Worm (Caenorhabditis elegans) whole organism, L2 larva: ENCODE data around the gene ctns-1.

ENCODE experiments used
- C34F6.9 ChIP-seq: fragments of 150-350 bp; optimal IDR thresholded peaks from 2 replicates; lab custom pipeline; 2014; ENCODE audit warnings: missing biosample characterization, missing genetic modification characterization
- F13H6.1 ChIP-seq: sonication (generic microtip); optimal IDR thresholded peaks from 2 replicates; lab custom pipeline; 2016; ENCODE audit warnings: missing genetic modification characterization, missing compliant biosample characterization
- R02D3.7 ChIP-seq: fragments of 150-350 bp; optimal IDR thresholded peaks from 2 replicates; lab custom pipeline; 2014; ENCODE audit warnings: missing biosample characterization, missing genetic modification characterization
- Y55F3AM.14 ChIP-seq: fragments of 200-800 bp; sonication (Bioruptor generic); optimal IDR thresholded peaks from 2 replicates; lab custom pipeline; 2018; ENCODE audit warnings: mild to moderate bottlenecking, missing genetic modification characterization, missing compliant biosample characterization
- ZK546.5 ChIP-seq: sonication (generic microtip); optimal IDR thresholded peaks from 2 replicates; lab custom pipeline; 2017; ENCODE audit warnings: missing biosample characterization, missing genetic modification characterization
- alr-1 ChIP-seq: fragments of 150-350 bp; optimal IDR thresholded peaks from 2 replicates; lab custom pipeline; 2014; ENCODE audit warnings: missing biosample characterization, missing genetic modification characterization
- aly-2 ChIP-seq: fragments of 150-350 bp; optimal IDR thresholded peaks from 2 replicates; lab custom pipeline; 2014; ENCODE audit warnings: missing biosample characterization, missing genetic modification characterization
- ama-1 ChIP-seq: fragments of 150-350 bp; optimal IDR thresholded peaks from 2 replicates; lab custom pipeline; 2018; ENCODE audit warnings: inconsistent platforms
- blmp-1 ChIP-seq: sonication (generic microtip); optimal IDR thresholded peaks from 2 replicates; lab custom pipeline; 2017; ENCODE audit warnings: missing genetic modification characterization, mild to moderate bottlenecking, missing compliant biosample characterization, antibody characterized with exemption, moderate library complexity; ENCODE audit not compliant: insufficient read depth
- ceh-16 ChIP-seq: fragments of 150-350 bp; optimal IDR thresholded peaks from 2 replicates; lab custom pipeline; 2014; ENCODE audit warnings: missing biosample characterization, missing genetic modification characterization
- ceh-82 ChIP-seq: fragments of 150-350 bp; optimal IDR thresholded peaks from 2 replicates; lab custom pipeline; 2014; ENCODE audit warnings: missing biosample characterization, missing genetic modification characterization
- crh-2 ChIP-seq: sonication (generic microtip); optimal IDR thresholded peaks from 2 replicates; lab custom pipeline; 2017; ENCODE audit warnings: missing biosample characterization, missing genetic modification characterization
- dmd-4 ChIP-seq: sonication (generic microtip); optimal IDR thresholded peaks from 2 replicates; lab custom pipeline; 2017; ENCODE audit warnings: missing biosample characterization, missing genetic modification characterization
- egl-27 ChIP-seq: sonication (generic microtip); optimal IDR thresholded peaks from 3 replicates; lab custom pipeline; 2017; ENCODE audit warnings: missing biosample characterization, missing genetic modification reagents, missing genetic modification characterization
- elt-1 ChIP-seq: fragments of 150-350 bp; optimal IDR thresholded peaks from 2 replicates; lab custom pipeline; 2014; ENCODE audit warnings: missing biosample characterization, missing genetic modification characterization
- elt-3 ChIP-seq: sonication (generic microtip); optimal IDR thresholded peaks from 2 replicates; lab custom pipeline; 2017; ENCODE audit warnings: missing biosample characterization, missing genetic modification characterization
- fos-1 ChIP-seq: fragments of 150-350 bp; optimal IDR thresholded peaks from 2 replicates; lab custom pipeline; 2014; ENCODE audit warnings: missing biosample characterization, missing genetic modification characterization
- gmeb-1 ChIP-seq: fragments of 150-350 bp; optimal IDR thresholded peaks from 2 replicates; lab custom pipeline; 2014; ENCODE audit warnings: missing biosample characterization, missing genetic modification characterization
- lin-11 ChIP-seq: fragments of 150-350 bp; sonication (generic microtip); optimal IDR thresholded peaks from 2 replicates; lab custom pipeline; 2014; ENCODE audit warnings: missing biosample characterization, missing genetic modification characterization, inconsistent platforms, mixed read lengths
- lin-13 ChIP-seq: fragments of 150-350 bp; optimal IDR thresholded peaks from 2 replicates; lab custom pipeline; 2014; ENCODE audit warnings: missing biosample characterization, missing genetic modification reagents, missing genetic modification characterization
- lin-39 ChIP-seq: fragments of 150-350 bp; optimal IDR thresholded peaks from 2 replicates; lab custom pipeline; 2014; ENCODE audit warnings: missing biosample characterization, missing genetic modification reagents, missing genetic modification characterization
- lsy-2 ChIP-seq, 2 experiments: fragments of 150-350 bp in 1 of 2; sonication (generic microtip) in 1 of 2; optimal IDR thresholded peaks; 2 replicates each; lab custom pipeline; 2014 to 2017; ENCODE audit warnings: missing biosample characterization in 2 of 2, missing genetic modification characterization in 2 of 2
- mab-5 ChIP-seq: fragments of 150-350 bp; optimal IDR thresholded peaks from 2 replicates; lab custom pipeline; 2014; ENCODE audit warnings: missing biosample characterization, missing genetic modification characterization
- mbf-1 ChIP-seq: sonication (generic microtip); optimal IDR thresholded peaks from 2 replicates; lab custom pipeline; 2017; ENCODE audit warnings: missing biosample characterization, missing genetic modification characterization
- mdl-1 ChIP-seq, 2 experiments: fragments of 150-350 bp in 1 of 2; sonication (generic microtip) in 1 of 2; optimal IDR thresholded peaks; 2 replicates each; lab custom pipeline; 2017; ENCODE audit warnings: missing biosample characterization in 2 of 2, missing genetic modification characterization in 2 of 2
- nhr-10 ChIP-seq: sonication (generic microtip); optimal IDR thresholded peaks from 2 replicates; lab custom pipeline; 2017; ENCODE audit warnings: missing biosample characterization, missing genetic modification characterization
- nhr-129 ChIP-seq: fragments of 150-350 bp; optimal IDR thresholded peaks from 2 replicates; lab custom pipeline; 2014; ENCODE audit warnings: missing biosample characterization, missing genetic modification characterization
- nhr-21 ChIP-seq: fragments of 150-350 bp; optimal IDR thresholded peaks from 2 replicates; lab custom pipeline; 2014; ENCODE audit warnings: missing biosample characterization, missing genetic modification characterization
- nhr-23 ChIP-seq: fragments of 150-350 bp; optimal IDR thresholded peaks from 2 replicates; lab custom pipeline; 2014; ENCODE audit warnings: missing biosample characterization, missing genetic modification reagents, missing genetic modification characterization
- nhr-237 ChIP-seq: fragments of 150-350 bp; optimal IDR thresholded peaks from 2 replicates; lab custom pipeline; 2014; ENCODE audit warnings: missing biosample characterization, missing genetic modification characterization
- nhr-25 ChIP-seq: fragments of 150-350 bp; sonication (generic microtip); optimal IDR thresholded peaks from 3 replicates; lab custom pipeline; 2014; ENCODE audit warnings: missing biosample characterization, missing genetic modification characterization
- nhr-77 ChIP-seq: fragments of 150-350 bp; optimal IDR thresholded peaks from 2 replicates; lab custom pipeline; 2014; ENCODE audit warnings: missing biosample characterization, missing genetic modification characterization
- peb-1 ChIP-seq: fragments of 150-350 bp; optimal IDR thresholded peaks from 2 replicates; lab custom pipeline; 2014; ENCODE audit warnings: missing biosample characterization, missing genetic modification characterization
- sem-4 ChIP-seq: fragments of 150-350 bp; optimal IDR thresholded peaks from 2 replicates; lab custom pipeline; 2014; ENCODE audit warnings: missing biosample characterization, missing genetic modification reagents, missing genetic modification characterization
- sma-3 ChIP-seq: sonication (generic microtip); optimal IDR thresholded peaks from 2 replicates; lab custom pipeline; 2016; ENCODE audit warnings: missing genetic modification reagents, missing genetic modification characterization, missing compliant biosample characterization
- sma-9 ChIP-seq, 2 experiments: fragments of 150-350 bp in 1 of 2; sonication (generic microtip) in 1 of 2; optimal IDR thresholded peaks; 2 replicates each; lab custom pipeline; 2014 to 2016; ENCODE audit warnings: missing genetic modification characterization in 2 of 2, mild to moderate bottlenecking in 1 of 2, missing biosample characterization in 1 of 2, missing compliant biosample characterization in 1 of 2, missing genetic modification reagents in 1 of 2, moderate library complexity in 1 of 2
- snpc-4 ChIP-seq: fragments of 150-350 bp; optimal IDR thresholded peaks from 2 replicates; lab custom pipeline; 2014; ENCODE audit warnings: missing biosample characterization, missing genetic modification characterization
- unc-39 ChIP-seq: fragments of 150-350 bp; optimal IDR thresholded peaks from 2 replicates; lab custom pipeline; 2014; ENCODE audit warnings: missing biosample characterization, missing genetic modification characterization
- unc-55 ChIP-seq: fragments of 150-350 bp; sonication (generic microtip); optimal IDR thresholded peaks from 3 replicates; lab custom pipeline; 2014; ENCODE audit warnings: missing biosample characterization, missing genetic modification reagents, missing genetic modification characterization
- unc-62 ChIP-seq: fragments of 150-350 bp; optimal IDR thresholded peaks from 2 replicates; lab custom pipeline; 2014; ENCODE audit warnings: missing biosample characterization, missing genetic modification reagents, missing genetic modification characterization
- zag-1 ChIP-seq: fragments of 150-350 bp; optimal IDR thresholded peaks from 2 replicates; lab custom pipeline; 2014; ENCODE audit warnings: missing biosample characterization, missing genetic modification characterization
- ztf-11 ChIP-seq: sonication (generic microtip); optimal IDR thresholded peaks from 2 replicates; lab custom pipeline; 2017; ENCODE audit warnings: missing biosample characterization, missing genetic modification characterization
- ztf-4 ChIP-seq: fragments of 150-350 bp; optimal IDR thresholded peaks from 2 replicates; lab custom pipeline; 2014; ENCODE audit warnings: missing biosample characterization, missing genetic modification characterization

The ctns-1 gene

ce11 chrII:8127794-8128193 lies 8.9 kb downstream of the ctns-1 start:
- TF ChIP-seq dmd-4 (tag; lab: Kevin White, UChicago), result no peak
- TF ChIP-seq nhr-10 (tag; lab: Kevin White, UChicago), result no peak
- TF ChIP-seq fos-1 (tag; lab: Kevin White, UChicago), result no peak
- no peak for TF ChIP-seq ZK546.5 (tag; lab: Kevin White, UChicago)
- no peak for TF ChIP-seq nhr-77 (tag; lab: Kevin White, UChicago)
- TF ChIP-seq F13H6.1 (tag; lab: Kevin White, UChicago), result no peak
- TF ChIP-seq nhr-237 (tag; lab: Kevin White, UChicago), result no peak
- no peak for TF ChIP-seq sma-3 (GFP tag; lab: Kevin White, UChicago)
- no peak for TF ChIP-seq ceh-16
- no peak for TF ChIP-seq ceh-82 (tag; lab: Kevin White, UChicago)
- TF ChIP-seq ztf-4 (tag; lab: Kevin White, UChicago), result no peak
- no peak for TF ChIP-seq unc-62 (GFP tag; lab: Kevin White, UChicago)
- TF ChIP-seq mdl-1 (tag; optimal IDR thresholded peaks at IDR 0.05; lab: Kevin White, UChicago), result no peak
- no peak for TF ChIP-seq crh-2 (tag; lab: Kevin White, UChicago)
- TF ChIP-seq sem-4 (tag; lab: Kevin White, UChicago), result no peak
- TF ChIP-seq, all 48 proteins: peak for 0

- TF ChIP-seq alr-1 (tag; lab: Kevin White, UChicago) (no peak), sma-3 (GFP tag; lab: Kevin White, UChicago) (peak; percentile 15), blmp-1 (tag; lab: Kevin White, UChicago) (no peak), fos-1 (tag; lab: Kevin White, UChicago) (peak; percentile 94), crh-2 (tag; lab: Kevin White, UChicago) (peak; percentile 53), sma-9 (GFP tag; optimal IDR thresholded peaks at IDR 0.05; lab: Kevin White, UChicago) (peak; percentile 77), sma-9 (tag; optimal IDR thresholded peaks at IDR 0.05; lab: Kevin White, UChicago) (no peak), nhr-129 (peak; percentile 52), ama-1 (no peak), nhr-77 (tag; lab: Kevin White, UChicago) (no peak), lsy-2 (tag; optimal IDR thresholded peaks at IDR 0.05; lab: Kevin White, UChicago) (no peak), F13H6.1 (tag; lab: Kevin White, UChicago) (peak; percentile 43), unc-39 (tag; lab: Kevin White, UChicago) (no peak), nhr-10 (tag; lab: Kevin White, UChicago) (no peak)
Observed at ce11 chrII:8127290-8127689, 9.4 kb downstream of the ctns-1 start.

ce11 chrII:8126617-8127016 lies 10.1 kb downstream of the ctns-1 start:
- TF ChIP-seq nhr-21 (tag; lab: Kevin White, UChicago), result no peak
- TF ChIP-seq lsy-2 (tag; optimal IDR thresholded peaks at IDR 0.05; lab: Kevin White, UChicago), result no peak
- peak; percentile 66 for TF ChIP-seq sma-9 (GFP tag; optimal IDR thresholded peaks at IDR 0.05; lab: Kevin White, UChicago)
- no peak for TF ChIP-seq sma-9 (tag; optimal IDR thresholded peaks at IDR 0.05; lab: Kevin White, UChicago)
- TF ChIP-seq nhr-23 (tag; lab: Kevin White, UChicago), result no peak
- no peak for TF ChIP-seq fos-1 (tag; lab: Kevin White, UChicago)
- TF ChIP-seq elt-3 (tag; lab: Kevin White, UChicago), result no peak

- TF ChIP-seq aly-2 (no peak), unc-55 (GFP tag; lab: Kevin White, UChicago) (peak; percentile 70), nhr-23 (tag; lab: Kevin White, UChicago) (no peak), nhr-10 (tag; lab: Kevin White, UChicago) (no peak), alr-1 (tag; lab: Kevin White, UChicago) (no peak), lin-39 (tag; lab: Kevin White, UChicago) (no peak), egl-27 (no peak), sem-4 (tag; lab: Kevin White, UChicago) (peak; percentile 66), ztf-11 (tag; lab: Kevin White, UChicago) (no peak), elt-1 (tag; lab: Kevin White, UChicago) (no peak), peb-1 (no peak), mdl-1 (tag; optimal IDR thresholded peaks at IDR 0.05; lab: Kevin White, UChicago) (peak; percentile 39 to 54), C34F6.9 (tag; lab: Kevin White, UChicago) (peak; percentile 55), crh-2 (tag; lab: Kevin White, UChicago) (peak; percentile 89), lin-13 (GFP tag; lab: Kevin White, UChicago) (peak; percentile 18), Y55F3AM.14 (GFP tag; lab: Kevin White, UChicago) (peak; percentile 6), nhr-21 (tag; lab: Kevin White, UChicago) (peak; percentile 8), sma-9 (GFP tag; optimal IDR thresholded peaks at IDR 0.05; lab: Kevin White, UChicago) (peak; percentile 36), sma-9 (tag; optimal IDR thresholded peaks at IDR 0.05; lab: Kevin White, UChicago) (no peak), F13H6.1 (tag; lab: Kevin White, UChicago) (peak; percentile 31), ceh-16 (no peak), ZK546.5 (tag; lab: Kevin White, UChicago) (no peak), nhr-25 (tag; lab: Kevin White, UChicago) (peak; percentile 22), gmeb-1 (no peak), nhr-129 (peak; percentile 45), unc-62 (GFP tag; lab: Kevin White, UChicago) (no peak), R02D3.7 (no peak), snpc-4 (tag; lab: Kevin White, UChicago) (no peak), elt-3 (tag; lab: Kevin White, UChicago) (no peak), zag-1 (tag; lab: Kevin White, UChicago) (peak; percentile 55), lsy-2 (tag; optimal IDR thresholded peaks at IDR 0.05; lab: Kevin White, UChicago) (peak in 1 of 2 experiments; percentile 69), mab-5 (tag; lab: Kevin White, UChicago) (peak; percentile 28), lin-11 (tag; lab: Kevin White, UChicago) (peak; percentile 26), nhr-237 (tag; lab: Kevin White, UChicago) (no peak), mbf-1 (no peak), fos-1 (tag; lab: Kevin White, UChicago) (peak; percentile 70)
Observed at ce11 chrII:8126132-8126531, 10.6 kb downstream of the ctns-1 start.
